Fruit fly (Drosophila melanogaster) whole organism, embryonic: ENCODE data around the gene CG15570.
A peak's percentile ranks its signal among the peaks of the same experiment; 100 is the strongest.

Source experiments
- Abd-B ChIP-seq: fragments of 200-800 bp; sonication (Bioruptor generic); optimal IDR thresholded peaks from 2 replicates; lab custom pipeline; 2018; ENCODE audit warnings: missing biosample characterization, mild to moderate bottlenecking, missing genetic modification characterization, moderate library complexity
- CG11504 ChIP-seq: fragments of 200-800 bp; sonication (Bioruptor generic); optimal IDR thresholded peaks from 3 replicates; lab custom pipeline; 2019; ENCODE audit warnings: missing biosample characterization, mild to moderate bottlenecking, missing genetic modification characterization, moderate library complexity
- CG12155 ChIP-seq: fragments of 200-800 bp; sonication (Bioruptor generic); optimal IDR thresholded peaks from 3 replicates; lab custom pipeline; 2016; ENCODE audit warnings: missing biosample characterization, missing genetic modification characterization
- CG12219 ChIP-seq: fragments of 200-800 bp; sonication (Bioruptor generic); optimal IDR thresholded peaks from 3 replicates; lab custom pipeline; 2018; ENCODE audit warnings: missing biosample characterization, mild to moderate bottlenecking, missing genetic modification characterization
- CG1602 ChIP-seq: fragments of 200-800 bp; sonication (Bioruptor generic); optimal IDR thresholded peaks from 3 replicates; lab custom pipeline; 2016; ENCODE audit warnings: missing biosample characterization, missing genetic modification characterization
- CG1647 ChIP-seq: fragments of 200-800 bp; sonication (Bioruptor generic); optimal IDR thresholded peaks from 3 replicates; lab custom pipeline; 2016; ENCODE audit warnings: missing biosample characterization, missing genetic modification characterization
- CG16863 ChIP-seq: fragments of 200-800 bp; sonication (Bioruptor generic); optimal IDR thresholded peaks from 3 replicates; lab custom pipeline; 2016; ENCODE audit warnings: missing biosample characterization, missing genetic modification characterization
- CG2199 ChIP-seq: fragments of 200-800 bp; sonication (Bioruptor generic); IDR thresholded peaks from 3 replicates; pipeline ENCODE4 v1.3.6; 2022; ENCODE audit warnings: missing biosample characterization, missing genetic modification characterization
- CG42726 ChIP-seq: fragments of 200-800 bp; sonication (Bioruptor generic); IDR thresholded peaks from 2 replicates; pipeline ENCODE4 v1.3.6; 2022; ENCODE audit warnings: missing biosample characterization, missing genetic modification characterization; ENCODE audit not compliant: partially characterized antibody
- CG4360 ChIP-seq: fragments of 200-800 bp; sonication (Bioruptor generic); IDR thresholded peaks from 2 replicates; pipeline ENCODE4 v1.3.6; 2022; ENCODE audit warnings: missing biosample characterization, missing genetic modification characterization
- Dbx ChIP-seq: fragments of 200-800 bp; sonication (Bioruptor generic); IDR thresholded peaks from 3 replicates; pipeline ENCODE4 v1.3.6; 2022; ENCODE audit warnings: missing biosample characterization, missing genetic modification characterization
- H15 ChIP-seq: fragments of 200-800 bp; sonication (Bioruptor generic); IDR thresholded peaks from 3 replicates; pipeline ENCODE4 v1.3.6; 2022; ENCODE audit warnings: missing biosample characterization, missing genetic modification characterization
- Sry-β ChIP-seq: fragments of 200-800 bp; sonication (Bioruptor generic); optimal IDR thresholded peaks from 2 replicates; lab custom pipeline; 2018; ENCODE audit warnings: missing biosample characterization, mild to moderate bottlenecking, missing genetic modification characterization, moderate library complexity
- YL-1 ChIP-seq: fragments of 200-800 bp; sonication (Bioruptor generic); optimal IDR thresholded peaks from 3 replicates; lab custom pipeline; 2017; ENCODE audit warnings: missing biosample characterization, mild to moderate bottlenecking, missing genetic modification characterization
- abd-A ChIP-seq: fragments of 200-800 bp; sonication (Bioruptor generic); optimal IDR thresholded peaks from 3 replicates; lab custom pipeline; 2019; ENCODE audit warnings: missing biosample characterization, mild to moderate bottlenecking, missing genetic modification characterization, moderate library complexity
- aop ChIP-seq: fragments of 200-800 bp; sonication (Bioruptor generic); IDR thresholded peaks from 2 replicates; pipeline ENCODE4 v1.3.6; 2022; ENCODE audit warnings: missing biosample characterization, missing genetic modification characterization
- crc ChIP-seq: fragments of 200-800 bp; sonication (Bioruptor generic); optimal IDR thresholded peaks from 2 replicates; lab custom pipeline; 2016; ENCODE audit warnings: missing biosample characterization, missing genetic modification characterization
- dpn ChIP-seq, 2 experiments: fragments of 200-800 bp; sonication (Bioruptor generic); optimal IDR thresholded peaks; 3 replicates each; lab custom pipeline; 2016; ENCODE audit warnings: missing biosample characterization in 2 of 2, missing genetic modification characterization in 2 of 2
- ems ChIP-seq: fragments of 200-800 bp; sonication (Bioruptor generic); optimal IDR thresholded peaks from 3 replicates; lab custom pipeline; 2016; ENCODE audit warnings: missing biosample characterization, missing genetic modification characterization
- grn ChIP-seq: fragments of 200-800 bp; sonication (Bioruptor generic); optimal IDR thresholded peaks from 3 replicates; lab custom pipeline; 2017; ENCODE audit warnings: missing biosample characterization, missing genetic modification characterization
- insv ChIP-seq, 2 experiments: fragments of 200-800 bp; sonication (Bioruptor generic); optimal IDR thresholded peaks; 3 replicates each; lab custom pipeline; 2016 to 2018; ENCODE audit warnings: missing biosample characterization in 2 of 2, missing genetic modification characterization in 2 of 2
- lab ChIP-seq: fragments of 200-800 bp; sonication (Bioruptor generic); optimal IDR thresholded peaks from 3 replicates; lab custom pipeline; 2017; ENCODE audit warnings: missing biosample characterization, missing genetic modification characterization, mild to moderate bottlenecking, moderate library complexity, missing genetic modification reagents
- mld ChIP-seq: fragments of 200-800 bp; sonication (Bioruptor generic); IDR thresholded peaks from 3 replicates; pipeline ENCODE4 v1.3.6; 2022; ENCODE audit warnings: missing biosample characterization, missing genetic modification characterization; ENCODE audit not compliant: partially characterized antibody
- nom ChIP-seq: fragments of 200-800 bp; sonication (Bioruptor generic); optimal IDR thresholded peaks from 2 replicates; lab custom pipeline; 2017; ENCODE audit warnings: missing biosample characterization, missing genetic modification characterization, mild to moderate bottlenecking, moderate library complexity, missing genetic modification reagents
- pros ChIP-seq: fragments of 200-800 bp; sonication (Bioruptor generic); optimal IDR thresholded peaks from 3 replicates; lab custom pipeline; 2019; ENCODE audit warnings: missing biosample characterization, mild to moderate bottlenecking, missing genetic modification characterization, moderate library complexity
- scrt ChIP-seq: fragments of 200-800 bp; sonication (Bioruptor generic); optimal IDR thresholded peaks from 2 replicates; lab custom pipeline; 2018; ENCODE audit warnings: missing biosample characterization, mild to moderate bottlenecking, missing genetic modification characterization, moderate library complexity
- sens ChIP-seq: fragments of 200-800 bp; sonication (Bioruptor generic); peaks from one replicate; lab custom pipeline; 2016; ENCODE audit warnings: missing biosample characterization, missing genetic modification characterization
- sqz ChIP-seq: fragments of 200-800 bp; sonication (Bioruptor generic); optimal IDR thresholded peaks from 3 replicates; lab custom pipeline; 2018; ENCODE audit warnings: missing biosample characterization, mild to moderate bottlenecking, missing genetic modification characterization
- stwl ChIP-seq: fragments of 200-800 bp; sonication (Bioruptor generic); optimal IDR thresholded peaks from 3 replicates; lab custom pipeline; 2018; ENCODE audit warnings: missing biosample characterization, mild to moderate bottlenecking, missing genetic modification characterization, moderate library complexity
- toy ChIP-seq: fragments of 200-800 bp; sonication (Bioruptor generic); IDR thresholded peaks from 2 replicates; pipeline ENCODE4 v1.3.6; 2022; ENCODE audit warnings: missing biosample characterization, missing genetic modification characterization
- trem ChIP-seq: fragments of 200-800 bp; optimal IDR thresholded peaks from 3 replicates; lab custom pipeline; 2019; ENCODE audit warnings: missing biosample characterization, mild to moderate bottlenecking, missing genetic modification characterization, moderate library complexity
- unc-4 ChIP-seq: fragments of 200-800 bp; sonication (Bioruptor generic); IDR thresholded peaks from 2 replicates; pipeline ENCODE4 v1.3.6; 2022; ENCODE audit warnings: missing biosample characterization, missing genetic modification characterization; ENCODE audit not compliant: partially characterized antibody
- unpg ChIP-seq: fragments of 200-800 bp; sonication (Bioruptor generic); optimal IDR thresholded peaks from 3 replicates; lab custom pipeline; 2018; ENCODE audit warnings: missing biosample characterization, mild to moderate bottlenecking, missing genetic modification characterization, moderate library complexity

Gene CG15570

DNA sequence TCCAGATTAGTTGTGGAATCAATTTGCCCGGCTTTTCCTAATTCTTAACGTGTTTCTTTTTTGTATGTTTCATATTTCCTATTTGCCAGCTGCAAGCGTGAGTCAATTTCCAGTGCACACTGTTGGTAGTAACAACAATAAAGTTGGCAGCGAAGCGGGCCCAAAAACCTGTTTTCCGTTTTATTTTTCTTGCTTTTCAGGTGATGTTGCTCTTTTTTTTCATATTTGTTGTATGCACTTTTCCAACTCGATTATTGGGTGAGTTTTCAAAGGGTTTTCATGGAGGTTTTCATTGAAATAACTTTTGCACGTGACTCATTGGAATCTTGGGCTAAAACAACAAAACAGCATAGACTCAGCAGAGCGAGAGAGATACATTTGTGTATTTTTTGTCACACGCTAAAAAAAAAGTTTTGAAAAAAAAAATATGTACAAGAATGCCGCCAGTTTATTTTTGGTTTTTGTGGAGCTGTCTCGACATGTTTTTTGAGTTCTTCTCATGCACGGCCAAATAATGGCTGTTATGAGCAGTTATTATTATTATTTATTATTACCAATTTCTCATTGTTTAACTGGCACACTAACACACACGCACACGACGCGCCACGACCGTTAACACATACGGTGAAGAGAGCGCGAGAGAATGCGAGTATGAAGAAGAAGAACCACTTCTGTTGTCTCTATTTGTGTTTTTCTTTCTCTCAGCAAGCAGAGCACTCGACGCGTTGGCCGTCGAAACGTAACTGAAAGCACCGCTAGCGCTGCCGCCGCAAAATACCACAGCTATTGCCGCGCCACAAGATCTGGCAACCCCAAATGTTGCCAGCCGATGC, 12.4 kb upstream of the CG15570 start, which contains the start of gene Fas2 (continued):
- TF ChIP-seq Sry-β (GFP tag; lab: Kevin White, UChicago) (no peak), CG4360 (GFP tag; lab: Robert Waterston, UW) (0 out of 2 replicates have a peak, but pooled peaks have one; percentile 24), Dbx (GFP tag; lab: Robert Waterston, UW) (peak; percentile 49; the same call in 2 of the 3 replicates), CG16863 (GFP tag; lab: Kevin White, UChicago) (peak; percentile 22), CG1647 (GFP tag; lab: Kevin White, UChicago) (peak; percentile 32), H15 (GFP tag; lab: Robert Waterston, UW) (peak; percentile 9; the same call in 1 of the 3 replicates), unpg (peak; percentile 60), lab (GFP tag; lab: Kevin White, UChicago) (peak; percentile 76), abd-A (tag; lab: Kevin White, UChicago) (peak; percentile 45), mld (no peak), unc-4 (GFP tag; lab: Robert Waterston, UW) (no peak)
- TF ChIP-seq, all 482 proteins: peak for 246

DNA sequence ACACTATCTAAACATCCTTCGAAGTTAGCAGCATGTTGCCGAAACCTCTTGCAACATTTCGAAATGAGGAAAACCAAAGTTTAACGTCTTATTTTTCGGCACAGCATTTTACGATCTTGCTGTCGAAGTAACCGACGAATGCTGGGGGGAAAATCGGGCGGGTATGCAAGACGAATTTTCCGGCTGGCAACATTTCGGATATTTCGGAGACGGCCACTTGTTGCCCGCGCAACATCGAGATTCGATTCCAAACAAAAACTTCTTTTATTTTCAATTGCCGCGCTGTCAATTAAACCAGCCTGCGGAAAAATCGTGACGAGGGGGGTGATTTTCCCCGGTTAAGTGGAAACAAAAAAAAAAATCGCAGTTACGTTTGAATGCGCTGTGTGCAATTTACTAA, 11.2 kb upstream of the CG15570 start:
- TF ChIP-seq scrt (GFP tag; lab: Kevin White, UChicago) (peak; percentile 61), pros (peak; percentile 1), CG1602 (GFP tag; lab: Kevin White, UChicago) (no peak), YL-1 (GFP tag; lab: Kevin White, UChicago) (no peak), aop (GFP tag; lab: Robert Waterston, UW) (no peak), grn (GFP tag; lab: Kevin White, UChicago) (no peak), toy (GFP tag; lab: Robert Waterston, UW) (no peak), CG42726 (GFP tag; lab: Robert Waterston, UW) (no peak), sqz (GFP tag; lab: Kevin White, UChicago) (no peak), dpn (GFP tag; optimal IDR thresholded peaks at IDR 0.05; lab: Kevin White, UChicago) (no peak), CG2199 (0 out of 3 replicates have a peak, but pooled peaks have one; percentile 25), CG11504 (tag; lab: Kevin White, UChicago) (peak; percentile 88), nom (no peak), ems (GFP tag; lab: Kevin White, UChicago) (no peak), insv (GFP tag; optimal IDR thresholded peaks at IDR 0.05; lab: Kevin White, UChicago) (no peak), CG12219 (no peak), Abd-B (no peak), crc (GFP tag; lab: Kevin White, UChicago) (no peak)

DNA sequence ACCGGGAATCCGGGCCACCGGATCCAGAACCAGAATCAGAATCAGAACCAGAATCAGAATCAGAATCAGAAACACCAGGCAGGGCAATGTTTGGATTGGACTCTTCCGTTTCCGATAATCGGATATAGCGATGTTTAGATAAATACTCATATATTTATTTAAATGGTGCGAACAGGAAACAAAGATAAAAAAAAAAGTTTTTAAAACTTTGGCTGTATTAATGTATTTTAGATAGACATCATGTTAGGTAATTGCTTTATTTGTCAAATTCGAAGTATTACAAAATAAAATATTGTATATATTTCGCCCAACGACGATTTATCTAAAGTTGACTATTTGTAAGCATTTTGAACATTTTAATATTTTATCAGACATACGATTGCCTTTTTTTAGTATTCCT, 5.2 kb upstream of the CG15570 start, which contains the start of gene CG43288:
Gene CG43288, plus strand, starts transcription at position 301 of the 400 bp plus-strand sequence.
- TF ChIP-seq sens (GFP tag; lab: Kevin White, UChicago) (peak; percentile 12), CG12155 (GFP tag; lab: Kevin White, UChicago) (no peak)
- TF ChIP-seq, all 482 proteins: peak for 1

DNA sequence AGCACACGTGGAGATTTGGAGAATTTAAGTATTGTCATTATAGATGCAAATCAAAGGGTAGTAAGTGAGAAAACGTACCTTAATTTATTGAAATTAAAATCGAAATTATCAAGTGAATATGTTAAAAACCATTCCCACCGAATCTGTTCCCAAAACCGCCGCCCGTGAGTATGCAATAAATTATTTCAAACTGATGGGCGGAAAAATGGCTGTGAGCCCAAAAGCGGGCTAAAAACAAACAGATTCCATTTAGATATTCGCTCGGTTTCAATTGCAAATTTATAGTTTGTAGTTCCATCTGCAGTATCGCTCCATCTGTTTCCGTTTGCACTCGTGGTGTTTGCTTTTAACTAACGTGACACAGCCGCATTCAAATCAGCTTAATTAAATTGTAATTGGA, 3.6 kb upstream of the CG15570 start:
- TF ChIP-seq stwl (tag; lab: Kevin White, UChicago), result peak; percentile 2
- TF ChIP-seq trem, result no peak
